Worm (Caenorhabditis elegans): ENCODE results near the gene ttyh-1.

- no peak for TF ChIP-seq nhr-85 (tag)
- TF ChIP-seq efl-1 (optimal IDR thresholded peaks at IDR 0.05): no peak
- no peak for TF ChIP-seq efl-1 (GFP tag; optimal IDR thresholded peaks at IDR 0.05 in 1 of 2)
- TF ChIP-seq fkh-10 (GFP tag; optimal IDR thresholded peaks at IDR 0.05): no peak
- no peak for TF ChIP-seq nhr-20 (tag; optimal IDR thresholded peaks at IDR 0.05)
- TF ChIP-seq mef-2 (tag; optimal IDR thresholded peaks at IDR 0.05): no peak
- TF ChIP-seq ceh-63 (GFP tag; optimal IDR thresholded peaks at IDR 0.05): no peak
- TF ChIP-seq ama-1 (optimal IDR thresholded peaks at IDR 0.05): no peak
- no peak for TF ChIP-seq hlh-17 (GFP tag; optimal IDR thresholded peaks at IDR 0.05; ENCODE audit: borderline replicate concordance)
- no peak for TF ChIP-seq ztf-11 (tag; optimal IDR thresholded peaks at IDR 0.05)
- peak; percentile 42 for TF ChIP-seq lin-14 (GFP tag; optimal IDR thresholded peaks at IDR 0.05)
Observed at ce11 chrX:11367640-11368039, 877 bp upstream of the ttyh-1 start.

All from whole organism, L1 larva.